Fruit fly (Drosophila melanogaster) whole organism, prepupa: ENCODE data around the gene UbcE2H.

Experiments
- CG10631 ChIP-seq: fragments of 200-800 bp; sonication (Bioruptor generic); optimal IDR thresholded peaks from 2 replicates; lab custom pipeline; 2016; ENCODE audit warnings: missing biosample characterization, missing genetic modification characterization
- CG31627 ChIP-seq: fragments of 200-800 bp; sonication (Bioruptor generic); optimal IDR thresholded peaks from 3 replicates; lab custom pipeline; 2016; ENCODE audit warnings: missing biosample characterization, missing genetic modification characterization
- CG4318 ChIP-seq: fragments of 200-800 bp; sonication (Bioruptor generic); optimal IDR thresholded peaks from 3 replicates; lab custom pipeline; 2017; ENCODE audit warnings: missing biosample characterization, mild to moderate bottlenecking, missing genetic modification characterization
- CG6163 ChIP-seq: fragments of 200-800 bp; sonication (Bioruptor generic); IDR thresholded peaks from 3 replicates; pipeline ENCODE4 v1.3.6; 2022; ENCODE audit warnings: missing biosample characterization, missing genetic modification characterization
- CG9139 ChIP-seq: fragments of 200-800 bp; sonication (Bioruptor generic); optimal IDR thresholded peaks from 3 replicates; lab custom pipeline; 2017; ENCODE audit warnings: missing biosample characterization, mild to moderate bottlenecking, missing genetic modification characterization
- Eip75B ChIP-seq: fragments of 200-800 bp; sonication (Bioruptor generic); optimal IDR thresholded peaks from 3 replicates; lab custom pipeline; 2016; ENCODE audit warnings: missing biosample characterization, missing genetic modification characterization
- Gug ChIP-seq: fragments of 200-800 bp; sonication (Bioruptor generic); IDR thresholded peaks from 2 replicates; pipeline ENCODE4 v1.3.6; 2022; ENCODE audit warnings: missing biosample characterization, missing genetic modification characterization
- Sox14 ChIP-seq: fragments of 200-800 bp; sonication (Bioruptor generic); optimal IDR thresholded peaks from 3 replicates; lab custom pipeline; 2016; ENCODE audit warnings: missing biosample characterization, missing genetic modification characterization
- achi ChIP-seq: fragments of 200-800 bp; sonication (Bioruptor generic); optimal IDR thresholded peaks from 3 replicates; lab custom pipeline; 2016; ENCODE audit warnings: missing biosample characterization, missing genetic modification characterization
- dsx ChIP-seq: fragments of 200-800 bp; optimal IDR thresholded peaks from 3 replicates; lab custom pipeline; 2019; ENCODE audit warnings: missing biosample characterization, mild to moderate bottlenecking, missing genetic modification characterization, moderate library complexity; ENCODE audit not compliant: poor library complexity, severe bottlenecking
- eg ChIP-seq: fragments of 200-800 bp; sonication (Bioruptor generic); IDR thresholded peaks from 3 replicates; pipeline ENCODE4 v1.3.6; 2022; ENCODE audit warnings: missing biosample characterization, missing genetic modification characterization
- esn ChIP-seq: fragments of 200-800 bp; sonication (Bioruptor generic); optimal IDR thresholded peaks from 2 replicates; lab custom pipeline; 2016; ENCODE audit warnings: missing biosample characterization, mild to moderate bottlenecking, missing genetic modification characterization, moderate library complexity
- vri ChIP-seq: fragments of 200-800 bp; sonication (Bioruptor generic); optimal IDR thresholded peaks from 3 replicates; lab custom pipeline; 2016; ENCODE audit warnings: missing biosample characterization, mild to moderate bottlenecking, missing genetic modification characterization

UbcE2H gene

DNA sequence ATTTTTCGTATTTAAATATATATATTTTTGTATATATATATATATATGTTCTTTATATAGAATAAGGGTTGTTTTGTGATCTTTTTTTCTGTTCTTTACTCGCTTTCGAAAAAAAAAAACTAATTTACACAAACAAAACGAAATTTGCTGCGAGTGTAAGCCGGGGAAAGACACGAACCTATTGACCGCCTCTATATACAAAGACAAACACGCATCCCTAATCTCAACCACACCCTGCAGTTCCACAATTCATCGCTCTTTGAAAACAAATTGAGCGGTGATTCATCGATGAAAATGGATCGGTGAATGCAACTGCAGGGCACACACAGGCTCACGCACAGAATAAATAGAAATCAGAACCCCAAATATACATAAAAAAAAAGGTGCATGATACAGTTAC is 54.9 kb downstream of the UbcE2H start:
- TF ChIP-seq Sox14 (GFP tag; lab: Kevin White, UChicago): no peak
- TF ChIP-seq CG31627 (GFP tag; lab: Kevin White, UChicago): no peak
- TF ChIP-seq dsx (GFP tag; lab: Kevin White, UChicago): no peak
- no peak for TF ChIP-seq CG10631 (GFP tag; lab: Kevin White, UChicago)
- no peak for TF ChIP-seq CG6163 (GFP tag; lab: Robert Waterston, UW)
- TF ChIP-seq esn: no peak
- TF ChIP-seq CG9139 (GFP tag; lab: Kevin White, UChicago): no peak
- TF ChIP-seq achi (GFP tag; lab: Kevin White, UChicago): no peak
- TF ChIP-seq eg (GFP tag; lab: Robert Waterston, UW): no peak
- no peak for TF ChIP-seq Gug (GFP tag; lab: Robert Waterston, UW)
- TF ChIP-seq Eip75B (GFP tag; lab: Kevin White, UChicago): no peak
- no peak for TF ChIP-seq CG4318 (GFP tag; lab: Kevin White, UChicago)
- TF ChIP-seq vri (GFP tag; lab: Kevin White, UChicago): no peak
